Fruit fly (Drosophila melanogaster): ENCODE measurements around the gene CG4935.

dm6 chr2L:16282077-16282471 lies 20.1 kb downstream of the CG4935 start:
- TF ChIP-seq kay (GFP tag; ENCODE audit: borderline replicate concordance) (no peak), Hr96 (GFP tag; optimal IDR thresholded peaks at IDR 0.05) (no peak), CG5204 (GFP tag; optimal IDR thresholded peaks at IDR 0.05) (no peak), pad (GFP tag; optimal IDR thresholded peaks at IDR 0.05) (no peak), ovo (GFP tag; optimal IDR thresholded peaks at IDR 0.05) (no peak), CG7101 (tag; optimal IDR thresholded peaks at IDR 0.05) (no peak), Clk (GFP tag; optimal IDR thresholded peaks at IDR 0.05) (no peak), CG11617 (GFP tag; optimal IDR thresholded peaks at IDR 0.05) (no peak), toe (GFP tag; optimal IDR thresholded peaks at IDR 0.05) (no peak), CG12768 (GFP tag; optimal IDR thresholded peaks at IDR 0.05) (no peak), tj (GFP tag; optimal IDR thresholded peaks at IDR 0.05) (no peak), CG33017 (tag; optimal IDR thresholded peaks at IDR 0.05) (no peak)

Measured in whole organism, adult.